Fruit fly (Drosophila melanogaster) whole organism, pupa: ENCODE measurements around the gene CG3081.
A peak's percentile ranks its signal among the peaks of the same experiment; 100 is the strongest.

ENCODE experiments used
- CG10348 ChIP-seq: fragments of 200-800 bp; sonication (Bioruptor generic); IDR thresholded peaks from 2 replicates; pipeline ENCODE4 v1.3.6; 2022; ENCODE audit warnings: missing biosample characterization, missing genetic modification characterization
- CG12605 ChIP-seq: fragments of 200-800 bp; sonication (Bioruptor generic); IDR thresholded peaks from 2 replicates; pipeline ENCODE4 v1.3.6; 2022; ENCODE audit warnings: missing biosample characterization, missing genetic modification characterization
- CG13204 ChIP-seq: fragments of 200-800 bp; sonication (Bioruptor generic); optimal IDR thresholded peaks from 2 replicates; lab custom pipeline; 2018; ENCODE audit warnings: missing biosample characterization, mild to moderate bottlenecking, missing genetic modification characterization, moderate library complexity
- CG15710 ChIP-seq: fragments of 200-800 bp; sonication (Bioruptor generic); optimal IDR thresholded peaks from 2 replicates; lab custom pipeline; 2018; ENCODE audit warnings: missing biosample characterization, mild to moderate bottlenecking, missing genetic modification characterization, moderate library complexity
- CG34367 ChIP-seq: fragments of 200-800 bp; sonication (Bioruptor generic); optimal IDR thresholded peaks from 2 replicates; lab custom pipeline; 2018; ENCODE audit warnings: missing biosample characterization, mild to moderate bottlenecking, missing genetic modification characterization
- CG8301 ChIP-seq: fragments of 200-800 bp; sonication (Bioruptor generic); optimal IDR thresholded peaks from 2 replicates; lab custom pipeline; 2018; ENCODE audit warnings: missing biosample characterization, mild to moderate bottlenecking, missing genetic modification characterization
- D1 ChIP-seq: fragments of 200-800 bp; sonication (Bioruptor generic); optimal IDR thresholded peaks from 2 replicates; lab custom pipeline; 2018; ENCODE audit warnings: missing biosample characterization, mild to moderate bottlenecking, missing genetic modification characterization, moderate library complexity
- EcR ChIP-seq: fragments of 200-800 bp; sonication (Bioruptor generic); optimal IDR thresholded peaks from 3 replicates; lab custom pipeline; 2019; ENCODE audit warnings: missing biosample characterization, missing genetic modification characterization, mild to moderate bottlenecking, moderate library complexity, missing genetic modification reagents
- Ets98B ChIP-seq: fragments of 200-800 bp; sonication (Bioruptor generic); IDR thresholded peaks from 2 replicates; pipeline ENCODE4 v1.3.6; 2022; ENCODE audit warnings: missing biosample characterization, missing genetic modification characterization
- Pif1B ChIP-seq: fragments of 200-800 bp; sonication (Bioruptor generic); optimal IDR thresholded peaks from 3 replicates; lab custom pipeline; 2016; ENCODE audit warnings: missing biosample characterization, missing genetic modification characterization
- gl ChIP-seq: fragments of 200-800 bp; sonication (Bioruptor generic); optimal IDR thresholded peaks from 2 replicates; lab custom pipeline; 2018; ENCODE audit warnings: missing biosample characterization, mild to moderate bottlenecking, missing genetic modification characterization
- rn ChIP-seq: fragments of 200-800 bp; sonication (Bioruptor generic); IDR thresholded peaks from 2 replicates; pipeline ENCODE4 v1.3.6; 2022; ENCODE audit warnings: missing biosample characterization, missing genetic modification characterization

dm6 chrX:4614945-4615344 is 28.8 kb downstream of the CG3081 start:
- TF ChIP-seq CG10348 (GFP tag; lab: Robert Waterston, UW): no peak
- no peak for TF ChIP-seq EcR (GFP tag; lab: Kevin White, UChicago)
- TF ChIP-seq Ets98B (GFP tag; lab: Robert Waterston, UW): 0 out of 2 replicates have a peak, but pooled peaks have one; percentile 14
- no peak for TF ChIP-seq CG13204 (GFP tag; lab: Kevin White, UChicago)
- TF ChIP-seq CG8301 (tag; lab: Kevin White, UChicago): no peak
- no peak for TF ChIP-seq gl (tag; lab: Kevin White, UChicago)
- no peak for TF ChIP-seq CG12605 (GFP tag; lab: Robert Waterston, UW)
- TF ChIP-seq CG15710 (tag; lab: Kevin White, UChicago): no peak
- TF ChIP-seq D1: no peak
- no peak for TF ChIP-seq Pif1B
- no peak for TF ChIP-seq rn (GFP tag; lab: Robert Waterston, UW)
- TF ChIP-seq CG34367 (tag; lab: Kevin White, UChicago): no peak
